Fruit fly (Drosophila melanogaster) whole organism, embryonic: ENCODE data around the gene xmas.

ENCODE experiments used
- Blimp-1 ChIP-seq: fragments of 200-800 bp; sonication (Bioruptor generic); optimal IDR thresholded peaks from 3 replicates; lab custom pipeline; 2018; ENCODE audit warnings: missing biosample characterization, missing genetic modification characterization, mild to moderate bottlenecking, moderate library complexity, missing genetic modification reagents
- CG10209 ChIP-seq: fragments of 200-800 bp; sonication (Bioruptor generic); optimal IDR thresholded peaks from 3 replicates; lab custom pipeline; 2017; ENCODE audit warnings: missing biosample characterization, mild to moderate bottlenecking, missing genetic modification characterization, missing genetic modification reagents
- CG10274 ChIP-seq: fragments of 200-800 bp; sonication (Bioruptor generic); optimal IDR thresholded peaks from 3 replicates; lab custom pipeline; 2017; ENCODE audit warnings: missing biosample characterization, mild to moderate bottlenecking, missing genetic modification characterization
- CG10366 ChIP-seq: fragments of 200-800 bp; sonication (Bioruptor generic); IDR thresholded peaks from 2 replicates; pipeline ENCODE4 v1.3.6; 2022; ENCODE audit warnings: missing biosample characterization, missing genetic modification characterization
- CG10565 ChIP-seq: fragments of 200-800 bp; sonication (Bioruptor generic); optimal IDR thresholded peaks from 3 replicates; lab custom pipeline; 2016; ENCODE audit warnings: missing biosample characterization, mild to moderate bottlenecking, missing genetic modification characterization
- CG11560 ChIP-seq: fragments of 200-800 bp; sonication (Bioruptor generic); IDR thresholded peaks from 3 replicates; pipeline ENCODE4 v1.3.6; 2022; ENCODE audit warnings: missing biosample characterization, missing genetic modification characterization
- CG12104 ChIP-seq: fragments of 200-800 bp; sonication (Bioruptor generic); optimal IDR thresholded peaks from 3 replicates; lab custom pipeline; 2016; ENCODE audit warnings: missing biosample characterization, missing genetic modification characterization
- CG12219 ChIP-seq: fragments of 200-800 bp; sonication (Bioruptor generic); optimal IDR thresholded peaks from 3 replicates; lab custom pipeline; 2018; ENCODE audit warnings: missing biosample characterization, mild to moderate bottlenecking, missing genetic modification characterization
- CG14667 ChIP-seq: fragments of 200-800 bp; sonication (Bioruptor generic); IDR thresholded peaks from 2 replicates; pipeline ENCODE4 v1.3.6; 2022; ENCODE audit warnings: missing biosample characterization, missing genetic modification characterization
- CG14710 ChIP-seq: fragments of 200-800 bp; sonication (Bioruptor generic); optimal IDR thresholded peaks from 3 replicates; lab custom pipeline; 2019; ENCODE audit warnings: missing biosample characterization, mild to moderate bottlenecking, missing genetic modification characterization, moderate library complexity
- CG15479 ChIP-seq: fragments of 200-800 bp; sonication (Bioruptor generic); optimal IDR thresholded peaks from 3 replicates; lab custom pipeline; 2019; ENCODE audit warnings: missing biosample characterization, mild to moderate bottlenecking, missing genetic modification characterization, moderate library complexity
- CG16813 ChIP-seq: fragments of 200-800 bp; sonication (Bioruptor generic); IDR thresholded peaks from 3 replicates; pipeline ENCODE4 v1.3.6; 2022; ENCODE audit warnings: missing biosample characterization, missing genetic modification characterization; ENCODE audit not compliant: partially characterized antibody
- CG17328 ChIP-seq: fragments of 200-800 bp; sonication (Bioruptor generic); IDR thresholded peaks from 2 replicates; pipeline ENCODE4 v1.3.6; 2022; ENCODE audit warnings: missing biosample characterization, missing genetic modification characterization
- CG17359 ChIP-seq: fragments of 200-800 bp; sonication (Bioruptor generic); optimal IDR thresholded peaks from 3 replicates; lab custom pipeline; 2018; ENCODE audit warnings: missing biosample characterization, mild to moderate bottlenecking, missing genetic modification characterization, moderate library complexity
- CG17802 ChIP-seq: fragments of 200-800 bp; sonication (Bioruptor generic); optimal IDR thresholded peaks from 2 replicates; lab custom pipeline; 2018; ENCODE audit warnings: missing biosample characterization, mild to moderate bottlenecking, missing genetic modification characterization, moderate library complexity
- CG30403 ChIP-seq: fragments of 200-800 bp; sonication (Bioruptor generic); optimal IDR thresholded peaks from 3 replicates; lab custom pipeline; 2016; ENCODE audit warnings: missing biosample characterization, missing genetic modification characterization
- CG32532 ChIP-seq: fragments of 200-800 bp; sonication (Bioruptor generic); IDR thresholded peaks from 2 replicates; pipeline ENCODE4 v1.3.6; 2022; ENCODE audit warnings: missing biosample characterization, missing genetic modification characterization
- CG8089 ChIP-seq: fragments of 200-800 bp; sonication (Bioruptor generic); optimal IDR thresholded peaks from 3 replicates; lab custom pipeline; 2016; ENCODE audit warnings: missing biosample characterization, missing genetic modification characterization
- Chrac-16 ChIP-seq: fragments of 200-800 bp; sonication (Bioruptor generic); optimal IDR thresholded peaks from 3 replicates; lab custom pipeline; 2016; ENCODE audit warnings: missing biosample characterization, missing genetic modification characterization
- MTF-1 ChIP-seq: fragments of 200-800 bp; sonication (Bioruptor generic); optimal IDR thresholded peaks from 2 replicates; lab custom pipeline; 2018; ENCODE audit warnings: missing biosample characterization, mild to moderate bottlenecking, missing genetic modification characterization, borderline replicate concordance
- Meics ChIP-seq: fragments of 200-800 bp; sonication (Bioruptor generic); optimal IDR thresholded peaks from 2 replicates; lab custom pipeline; 2017; ENCODE audit warnings: missing biosample characterization, mild to moderate bottlenecking, missing genetic modification characterization
- Mrtf ChIP-seq: fragments of 200-800 bp; sonication (Bioruptor generic); IDR thresholded peaks from 3 replicates; pipeline ENCODE4 v1.3.6; 2022; ENCODE audit warnings: missing biosample characterization, missing genetic modification characterization
- NC2β ChIP-seq: fragments of 200-800 bp; sonication (Bioruptor generic); optimal IDR thresholded peaks from 2 replicates; lab custom pipeline; 2016; ENCODE audit warnings: missing biosample characterization, missing genetic modification characterization
- Neu2 ChIP-seq: fragments of 200-800 bp; sonication (Bioruptor generic); optimal IDR thresholded peaks from 3 replicates; lab custom pipeline; 2016; ENCODE audit warnings: missing biosample characterization, missing genetic modification characterization, borderline replicate concordance
- Nf-YC ChIP-seq: fragments of 200-800 bp; optimal IDR thresholded peaks from 3 replicates; lab custom pipeline; 2019; ENCODE audit warnings: missing biosample characterization, mild to moderate bottlenecking, missing genetic modification characterization, moderate library complexity
- Scr ChIP-seq: fragments of 200-800 bp; sonication (Bioruptor generic); IDR thresholded peaks from 2 replicates; pipeline ENCODE4 v1.3.6; 2022; ENCODE audit warnings: missing biosample characterization, missing genetic modification characterization; ENCODE audit not compliant: partially characterized antibody
- Spps ChIP-seq: fragments of 200-800 bp; sonication (Bioruptor generic); optimal IDR thresholded peaks from 2 replicates; lab custom pipeline; 2018; ENCODE audit warnings: missing biosample characterization, mild to moderate bottlenecking, missing genetic modification characterization
- Sry-β ChIP-seq: fragments of 200-800 bp; sonication (Bioruptor generic); optimal IDR thresholded peaks from 2 replicates; lab custom pipeline; 2018; ENCODE audit warnings: missing biosample characterization, mild to moderate bottlenecking, missing genetic modification characterization, moderate library complexity
- Sry-δ ChIP-seq: fragments of 200-800 bp; sonication (Bioruptor generic); optimal IDR thresholded peaks from 2 replicates; lab custom pipeline; 2016; ENCODE audit warnings: missing biosample characterization, missing genetic modification characterization
- TFAM ChIP-seq: fragments of 200-800 bp; sonication (Bioruptor generic); optimal IDR thresholded peaks from 2 replicates; lab custom pipeline; 2017; ENCODE audit warnings: missing biosample characterization, missing genetic modification characterization, inconsistent platforms
- Trl ChIP-seq, 3 experiments: fragments of >200 bp in 2 of 3; fragments of 200-800 bp in 1 of 3; sonication (Bioruptor generic) in 1 of 3; optimal IDR thresholded peaks; 2 replicates in 1 of 3; 3 replicates in 2 of 3; lab custom pipeline; 2016 to 2017; ENCODE audit warnings: missing biosample characterization in 1 of 3, missing genetic modification characterization in 1 of 3
- amos ChIP-seq: fragments of 200-800 bp; sonication (Bioruptor generic); IDR thresholded peaks from 2 replicates; pipeline ENCODE4 v1.3.6; 2022; ENCODE audit warnings: missing biosample characterization, missing genetic modification characterization; ENCODE audit not compliant: partially characterized antibody
- bigmax ChIP-seq: fragments of 200-800 bp; sonication (Bioruptor generic); optimal IDR thresholded peaks from 2 replicates; lab custom pipeline; 2018; ENCODE audit warnings: missing biosample characterization, mild to moderate bottlenecking, missing genetic modification characterization
- crol ChIP-seq: fragments of 200-800 bp; sonication (Bioruptor generic); IDR thresholded peaks from 2 replicates; pipeline ENCODE4 v1.3.6; 2022; ENCODE audit warnings: missing biosample characterization, missing genetic modification characterization
- dimm ChIP-seq: fragments of 200-800 bp; sonication (Bioruptor generic); IDR thresholded peaks from 2 replicates; pipeline ENCODE4 v1.3.6; 2022; ENCODE audit warnings: missing biosample characterization, missing genetic modification characterization
- ewg ChIP-seq: fragments of 200-800 bp; sonication (Bioruptor generic); optimal IDR thresholded peaks from 3 replicates; lab custom pipeline; 2017; ENCODE audit warnings: mild to moderate bottlenecking, missing biosample characterization, missing genetic modification reagents, missing genetic modification characterization
- fd102C ChIP-seq: fragments of 200-800 bp; sonication (Bioruptor generic); optimal IDR thresholded peaks from 2 replicates; lab custom pipeline; 2018; ENCODE audit warnings: missing biosample characterization, mild to moderate bottlenecking, missing genetic modification characterization, moderate library complexity
- fd64A ChIP-seq: fragments of 200-800 bp; sonication (Bioruptor generic); optimal IDR thresholded peaks from 3 replicates; lab custom pipeline; 2018; ENCODE audit warnings: missing biosample characterization, mild to moderate bottlenecking, missing genetic modification characterization
- lola ChIP-seq, 3 experiments: fragments of >200 bp in 2 of 3; fragments of 200-800 bp in 1 of 3; sonication (Bioruptor generic) in 1 of 3; optimal IDR thresholded peaks; 2 replicates each; lab custom pipeline; 2017 to 2019; ENCODE audit warnings: missing biosample characterization in 3 of 3, missing genetic modification characterization in 3 of 3, mild to moderate bottlenecking in 1 of 3, moderate library complexity in 1 of 3
- nmo ChIP-seq: fragments of 200-800 bp; sonication (Bioruptor generic); optimal IDR thresholded peaks from 2 replicates; lab custom pipeline; 2018; ENCODE audit warnings: missing biosample characterization, mild to moderate bottlenecking, missing genetic modification characterization, moderate library complexity
- org-1 ChIP-seq: fragments of 200-800 bp; sonication (Bioruptor generic); optimal IDR thresholded peaks from 2 replicates; lab custom pipeline; 2017; ENCODE audit warnings: missing biosample characterization, missing genetic modification characterization
- p53 ChIP-seq: fragments of 200-800 bp; sonication (Bioruptor generic); optimal IDR thresholded peaks from 2 replicates; lab custom pipeline; 2016; ENCODE audit warnings: missing biosample characterization, missing genetic modification characterization
- rib ChIP-seq: fragments of 200-800 bp; sonication (Bioruptor generic); IDR thresholded peaks from 2 replicates; pipeline ENCODE4 v1.3.6; 2022; ENCODE audit warnings: missing biosample characterization, missing genetic modification characterization
- sob ChIP-seq: fragments of 200-800 bp; sonication (Bioruptor generic); IDR thresholded peaks from 2 replicates; pipeline ENCODE4 v1.3.6; 2022; ENCODE audit warnings: missing biosample characterization, missing genetic modification characterization
- stc ChIP-seq: fragments of 200-800 bp; sonication (Bioruptor generic); IDR thresholded peaks from 2 replicates; pipeline ENCODE4 v1.3.6; 2022; ENCODE audit warnings: missing biosample characterization, missing genetic modification characterization
- zen ChIP-seq: fragments of 200-800 bp; sonication (Bioruptor generic); optimal IDR thresholded peaks from 3 replicates; lab custom pipeline; 2018; ENCODE audit warnings: missing biosample characterization, mild to moderate bottlenecking, missing genetic modification characterization, moderate library complexity
- zen2 ChIP-seq: fragments of 200-800 bp; sonication (Bioruptor generic); IDR thresholded peaks from 3 replicates; pipeline ENCODE4 v1.3.6; 2022; ENCODE audit warnings: missing biosample characterization, missing genetic modification characterization; ENCODE audit not compliant: partially characterized antibody

The xmas gene

dm6 chrX:17125017-17125821 lies 33.9 kb downstream of the xmas start (continued):
- TF ChIP-seq rib (no peak; the same call in 1 of the 2 replicates), Neu2 (GFP tag; lab: Kevin White, UChicago) (peak; percentile 12), Spps (tag; lab: Kevin White, UChicago) (peak; percentile 18), CG10209 (GFP tag; lab: Kevin White, UChicago) (peak; percentile 65), CG15479 (GFP tag; lab: Kevin White, UChicago) (peak; percentile 76), Scr (GFP tag; lab: Robert Waterston, UW) (peak; percentile 94), ewg (peak; percentile 78), CG10366 (GFP tag; lab: Robert Waterston, UW) (peak; percentile 73), stc (peak; percentile 85), dimm (GFP tag; lab: Robert Waterston, UW) (0 out of 2 replicates have a peak, but pooled peaks have one; percentile 19), bigmax (GFP tag; lab: Kevin White, UChicago) (no peak), lola (GFP tag; optimal IDR thresholded peaks at IDR 0.05; lab: Kevin White, UChicago) (peak in 1 of 3 experiments; percentile 61), CG32532 (GFP tag; lab: Robert Waterston, UW) (peak; percentile 78), Sry-δ (peak; percentile 87), TFAM (GFP tag; lab: Kevin White, UChicago) (no peak), fd102C (GFP tag; lab: Kevin White, UChicago) (no peak), p53 (GFP tag; lab: Kevin White, UChicago) (no peak), CG8089 (no peak), CG17328 (GFP tag; lab: Robert Waterston, UW) (peak; percentile 62), Blimp-1 (GFP tag; lab: Kevin White, UChicago) (peak; percentile 62), MTF-1 (GFP tag; lab: Kevin White, UChicago) (peak; percentile 34), CG17802 (no peak), sob (GFP tag; lab: Robert Waterston, UW) (peak; percentile 63), CG14667 (peak; percentile 45), crol (GFP tag; lab: Robert Waterston, UW) (0 out of 2 replicates have a peak, but pooled peaks have one; percentile 40), CG12219 (GFP tag; lab: Kevin White, UChicago) (peak; percentile 2), CG14710 (tag; lab: Kevin White, UChicago) (peak; percentile 30), Mrtf (GFP tag; lab: Robert Waterston, UW) (0 out of 3 replicates have a peak, but pooled peaks have one; percentile 40), Trl (optimal IDR thresholded peaks at IDR 0.05; lab: Kevin White, UChicago) (peak; percentile 25 to 33), Trl (GFP tag; optimal IDR thresholded peaks at IDR 0.05; lab: Kevin White, UChicago) (peak; percentile 50), CG30403 (GFP tag; lab: Kevin White, UChicago) (peak; percentile 32), NC2β (GFP tag; lab: Kevin White, UChicago) (no peak), amos (peak; percentile 90), Meics (peak; percentile 81), Sry-β (GFP tag; lab: Kevin White, UChicago) (peak; percentile 52), zen2 (no peak; the same call in 2 of the 3 replicates), zen (no peak), nmo (GFP tag; lab: Kevin White, UChicago) (peak; percentile 28), CG16813 (GFP tag; lab: Robert Waterston, UW) (peak; percentile 94), fd64A (GFP tag; lab: Kevin White, UChicago) (peak; percentile 6), CG12104 (GFP tag; lab: Kevin White, UChicago) (peak; percentile 10), CG17359 (tag; lab: Kevin White, UChicago) (peak; percentile 71), CG10565 (no peak), Chrac-16 (GFP tag; lab: Kevin White, UChicago) (peak; percentile 20), CG11560 (tag; lab: Robert Waterston, UW) (no peak), org-1 (GFP tag; lab: Kevin White, UChicago) (peak; percentile 51), CG10274 (GFP tag; lab: Kevin White, UChicago) (peak; percentile 8), Nf-YC (peak; percentile 57)
